Fruit fly (Drosophila melanogaster) whole organism, embryonic: ENCODE results near the gene CG32099.
A peak's percentile ranks its signal among the peaks of the same experiment; 100 is the strongest.

ENCODE experiments used
- CG10147 ChIP-seq: fragments of 200-800 bp; sonication (Bioruptor generic); optimal IDR thresholded peaks from 2 replicates; lab custom pipeline; 2019; ENCODE audit warnings: missing biosample characterization, mild to moderate bottlenecking, missing genetic modification characterization, moderate library complexity
- CG1024 ChIP-seq: fragments of 200-800 bp; sonication (Bioruptor generic); IDR thresholded peaks from 2 replicates; pipeline ENCODE4 v1.3.6; 2022; ENCODE audit warnings: missing biosample characterization, missing genetic modification characterization
- CG10654 ChIP-seq: fragments of 200-800 bp; sonication (Bioruptor generic); optimal IDR thresholded peaks from 2 replicates; lab custom pipeline; 2016; ENCODE audit warnings: missing biosample characterization, missing genetic modification characterization
- CG12155 ChIP-seq: fragments of 200-800 bp; sonication (Bioruptor generic); optimal IDR thresholded peaks from 3 replicates; lab custom pipeline; 2016; ENCODE audit warnings: missing biosample characterization, missing genetic modification characterization
- CG13775 ChIP-seq: fragments of 200-800 bp; sonication (Bioruptor generic); optimal IDR thresholded peaks from 3 replicates; lab custom pipeline; 2017; ENCODE audit warnings: missing biosample characterization, mild to moderate bottlenecking, missing genetic modification characterization
- CG1529 ChIP-seq: fragments of 200-800 bp; sonication (Bioruptor generic); optimal IDR thresholded peaks from 3 replicates; lab custom pipeline; 2018; ENCODE audit warnings: missing biosample characterization, missing genetic modification characterization
- CG17385 ChIP-seq: fragments of 200-800 bp; sonication (Bioruptor generic); optimal IDR thresholded peaks from 3 replicates; lab custom pipeline; 2018; ENCODE audit warnings: missing biosample characterization, mild to moderate bottlenecking, missing genetic modification characterization
- CG17829 ChIP-seq: fragments of 200-800 bp; optimal IDR thresholded peaks from 2 replicates; lab custom pipeline; 2019; ENCODE audit warnings: missing biosample characterization, mild to moderate bottlenecking, missing genetic modification characterization, moderate library complexity
- CG2120 ChIP-seq: fragments of 200-800 bp; sonication (Bioruptor generic); optimal IDR thresholded peaks from 3 replicates; lab custom pipeline; 2016; ENCODE audit warnings: missing biosample characterization, missing genetic modification characterization
- CG3163 ChIP-seq: fragments of 200-800 bp; sonication (Bioruptor generic); optimal IDR thresholded peaks from 3 replicates; lab custom pipeline; 2016; ENCODE audit warnings: missing biosample characterization, missing genetic modification characterization
- CG33213 ChIP-seq: fragments of 200-800 bp; sonication (Bioruptor generic); optimal IDR thresholded peaks from 3 replicates; lab custom pipeline; 2016; ENCODE audit warnings: missing biosample characterization, missing genetic modification characterization
- CG3407 ChIP-seq: fragments of 200-800 bp; sonication (Bioruptor generic); optimal IDR thresholded peaks from 2 replicates; lab custom pipeline; 2018; ENCODE audit warnings: missing biosample characterization, mild to moderate bottlenecking, missing genetic modification characterization
- CG34422 ChIP-seq: fragments of 200-800 bp; sonication (Bioruptor generic); IDR thresholded peaks from 3 replicates; pipeline ENCODE4 v1.3.6; 2022; ENCODE audit warnings: missing biosample characterization, missing genetic modification characterization
- CG3995 ChIP-seq: fragments of 200-800 bp; sonication (Bioruptor generic); optimal IDR thresholded peaks from 3 replicates; lab custom pipeline; 2016; ENCODE audit warnings: missing biosample characterization, missing genetic modification characterization
- CG4424 ChIP-seq: fragments of 200-800 bp; sonication (Bioruptor generic); optimal IDR thresholded peaks from 3 replicates; lab custom pipeline; 2016; ENCODE audit warnings: missing biosample characterization, missing genetic modification characterization
- CG5245 ChIP-seq: fragments of 200-800 bp; sonication (Bioruptor generic); optimal IDR thresholded peaks from 3 replicates; lab custom pipeline; 2016; ENCODE audit warnings: missing biosample characterization, missing genetic modification characterization
- CG8765 ChIP-seq: fragments of 200-800 bp; sonication (Bioruptor generic); IDR thresholded peaks from 2 replicates; pipeline ENCODE4 v1.3.6; 2022; ENCODE audit warnings: missing biosample characterization, missing genetic modification characterization
- CrebB ChIP-seq: fragments of 200-800 bp; sonication (Bioruptor generic); optimal IDR thresholded peaks from 3 replicates; lab custom pipeline; 2018; ENCODE audit warnings: missing biosample characterization, mild to moderate bottlenecking, missing genetic modification characterization
- D ChIP-seq, 2 experiments: fragments of 200-800 bp in 1 of 2; fragments of >200 bp in 1 of 2; sonication (Bioruptor generic) in 1 of 2; optimal IDR thresholded peaks; 2 replicates in 1 of 2; 3 replicates in 1 of 2; lab custom pipeline; 2017; ENCODE audit warnings: mild to moderate bottlenecking in 1 of 2, missing biosample characterization in 1 of 2, missing genetic modification characterization in 1 of 2, missing genetic modification reagents in 1 of 2
- E2f1 ChIP-seq: fragments of 200-800 bp; sonication (Bioruptor generic); IDR thresholded peaks from 2 replicates; pipeline ENCODE4 v1.3.6; 2022; ENCODE audit warnings: missing biosample characterization, missing genetic modification characterization
- HLHmδ ChIP-seq: fragments of 200-800 bp; sonication (Bioruptor generic); optimal IDR thresholded peaks from 2 replicates; lab custom pipeline; 2018; ENCODE audit warnings: missing biosample characterization, mild to moderate bottlenecking, missing genetic modification characterization, moderate library complexity
- MBD-R2 ChIP-seq: fragments of 200-800 bp; sonication (Bioruptor generic); IDR thresholded peaks from 2 replicates; pipeline ENCODE4 v1.3.6; 2022; ENCODE audit warnings: missing biosample characterization, missing genetic modification characterization
- Meics ChIP-seq: fragments of 200-800 bp; sonication (Bioruptor generic); optimal IDR thresholded peaks from 2 replicates; lab custom pipeline; 2017; ENCODE audit warnings: missing biosample characterization, mild to moderate bottlenecking, missing genetic modification characterization
- Mes4 ChIP-seq: fragments of 200-800 bp; sonication (Bioruptor generic); optimal IDR thresholded peaks from 2 replicates; lab custom pipeline; 2016; ENCODE audit warnings: missing biosample characterization, missing genetic modification characterization
- NC2α ChIP-seq: fragments of 200-800 bp; sonication (Bioruptor generic); optimal IDR thresholded peaks from 2 replicates; lab custom pipeline; 2016; ENCODE audit warnings: missing biosample characterization, missing genetic modification characterization
- Nf-YC ChIP-seq: fragments of 200-800 bp; optimal IDR thresholded peaks from 3 replicates; lab custom pipeline; 2019; ENCODE audit warnings: missing biosample characterization, mild to moderate bottlenecking, missing genetic modification characterization, moderate library complexity
- PHDP ChIP-seq: fragments of 200-800 bp; sonication (Bioruptor generic); optimal IDR thresholded peaks from 3 replicates; lab custom pipeline; 2018; ENCODE audit warnings: missing biosample characterization, mild to moderate bottlenecking, missing genetic modification characterization, moderate library complexity
- Pdp1 ChIP-seq, 2 experiments: fragments of 200-800 bp; sonication (Bioruptor generic); optimal IDR thresholded peaks; 3 replicates each; lab custom pipeline; 2016; ENCODE audit warnings: missing biosample characterization in 2 of 2, missing genetic modification characterization in 2 of 2, mild to moderate bottlenecking in 1 of 2, moderate library complexity in 1 of 2
- Ravus ChIP-seq: fragments of 200-800 bp; sonication (Bioruptor generic); IDR thresholded peaks from 2 replicates; pipeline ENCODE4 v1.3.6; 2022; ENCODE audit warnings: missing biosample characterization, missing genetic modification characterization
- Ssrp ChIP-seq: fragments of 200-800 bp; sonication (Bioruptor generic); optimal IDR thresholded peaks from 2 replicates; lab custom pipeline; 2018; ENCODE audit warnings: missing biosample characterization, mild to moderate bottlenecking, missing genetic modification characterization, moderate library complexity
- Taf1 ChIP-seq: fragments of 200-800 bp; sonication (Bioruptor generic); IDR thresholded peaks from 2 replicates; pipeline ENCODE4 v1.3.6; 2022; ENCODE audit warnings: missing biosample characterization, missing genetic modification characterization
- Trl ChIP-seq, 3 experiments: fragments of >200 bp in 2 of 3; fragments of 200-800 bp in 1 of 3; sonication (Bioruptor generic) in 1 of 3; optimal IDR thresholded peaks; 2 replicates in 1 of 3; 3 replicates in 2 of 3; lab custom pipeline; 2016 to 2017; ENCODE audit warnings: missing biosample characterization in 1 of 3, missing genetic modification characterization in 1 of 3
- Usf ChIP-seq: fragments of 200-800 bp; sonication (Bioruptor generic); optimal IDR thresholded peaks from 2 replicates; lab custom pipeline; 2017; ENCODE audit warnings: missing genotype, missing biosample characterization, missing genetic modification characterization
- ap ChIP-seq: fragments of 200-800 bp; sonication (Bioruptor generic); IDR thresholded peaks from 2 replicates; pipeline ENCODE4 v1.3.6; 2022; ENCODE audit warnings: missing biosample characterization, missing genetic modification characterization
- bbx ChIP-seq: fragments of 200-800 bp; sonication (Bioruptor generic); IDR thresholded peaks from 2 replicates; pipeline ENCODE4 v1.3.6; 2022; ENCODE audit warnings: missing biosample characterization, missing genetic modification characterization; ENCODE audit not compliant: partially characterized antibody
- btn ChIP-seq: fragments of 200-800 bp; sonication (Bioruptor generic); optimal IDR thresholded peaks from 2 replicates; lab custom pipeline; 2016; ENCODE audit warnings: missing biosample characterization, missing genetic modification characterization
- chinmo ChIP-seq: fragments of 200-800 bp; sonication (Bioruptor generic); IDR thresholded peaks from 4 replicates; pipeline ENCODE4 v1.3.6; 2022; ENCODE audit warnings: missing biosample characterization, missing genetic modification characterization; ENCODE audit not compliant: partially characterized antibody
- dmrt11E ChIP-seq: fragments of 200-800 bp; sonication (Bioruptor generic); optimal IDR thresholded peaks from 3 replicates; lab custom pipeline; 2018; ENCODE audit warnings: missing biosample characterization, mild to moderate bottlenecking, missing genetic modification characterization, moderate library complexity
- grau ChIP-seq: fragments of 200-800 bp; optimal IDR thresholded peaks from 3 replicates; lab custom pipeline; 2019; ENCODE audit warnings: missing biosample characterization, mild to moderate bottlenecking, missing genetic modification characterization, moderate library complexity
- ham ChIP-seq: fragments of 200-800 bp; sonication (Bioruptor generic); IDR thresholded peaks from 2 replicates; pipeline ENCODE4 v1.3.6; 2022; ENCODE audit warnings: missing biosample characterization, missing genetic modification characterization
- hkb ChIP-seq, 2 experiments: fragments of 200-800 bp in 1 of 2; fragments of >200 bp in 1 of 2; sonication (Bioruptor generic) in 1 of 2; IDR thresholded peaks in 1 of 2; optimal IDR thresholded peaks in 1 of 2; 2 replicates each; pipeline versions ENCODE4 v1.3.6 to Lab custom; 2017 to 2022; ENCODE audit warnings: missing biosample characterization in 1 of 2, missing genetic modification characterization in 1 of 2
- knrl ChIP-seq: fragments of 200-800 bp; sonication (Bioruptor generic); IDR thresholded peaks from 3 replicates; pipeline ENCODE4 v1.3.6; 2022; ENCODE audit warnings: missing biosample characterization, missing genetic modification characterization; ENCODE audit not compliant: partially characterized antibody
- mld ChIP-seq: fragments of 200-800 bp; sonication (Bioruptor generic); IDR thresholded peaks from 3 replicates; pipeline ENCODE4 v1.3.6; 2022; ENCODE audit warnings: missing biosample characterization, missing genetic modification characterization; ENCODE audit not compliant: partially characterized antibody
- nerfin-1 ChIP-seq: fragments of 200-800 bp; sonication (Bioruptor generic); optimal IDR thresholded peaks from 3 replicates; lab custom pipeline; 2019; ENCODE audit warnings: missing biosample characterization, mild to moderate bottlenecking, missing genetic modification characterization, moderate library complexity
- p53 ChIP-seq: fragments of 200-800 bp; sonication (Bioruptor generic); optimal IDR thresholded peaks from 2 replicates; lab custom pipeline; 2016; ENCODE audit warnings: missing biosample characterization, missing genetic modification characterization
- ro ChIP-seq: fragments of 200-800 bp; sonication (Bioruptor generic); IDR thresholded peaks from 2 replicates; pipeline ENCODE4 v1.3.6; 2022; ENCODE audit warnings: missing biosample characterization, missing genetic modification characterization
- so ChIP-seq: fragments of 200-800 bp; sonication (Bioruptor generic); IDR thresholded peaks from 3 replicates; pipeline ENCODE4 v1.3.6; 2022; ENCODE audit warnings: missing biosample characterization, missing genetic modification characterization

CG32099 gene

dm6 chr3L:12111081-12111958 lies 37.8 kb upstream of the CG32099 start (continued):
- TF ChIP-seq CG3163 (GFP tag; lab: Kevin White, UChicago) (peak; percentile 74), CG17385 (GFP tag; lab: Kevin White, UChicago) (peak; percentile 85), D (optimal IDR thresholded peaks at IDR 0.05; lab: Kevin White, UChicago) (no peak), D (GFP tag; optimal IDR thresholded peaks at IDR 0.05; lab: Kevin White, UChicago) (peak; percentile 79), Usf (GFP tag; lab: Kevin White, UChicago) (peak; percentile 50), CG12155 (GFP tag; lab: Kevin White, UChicago) (peak; percentile 44), CG4424 (peak; percentile 80), Mes4 (GFP tag; lab: Kevin White, UChicago) (no peak), E2f1 (peak; percentile 82), CG3995 (GFP tag; lab: Kevin White, UChicago) (no peak), CG3407 (GFP tag; lab: Kevin White, UChicago) (peak; percentile 57), Trl (optimal IDR thresholded peaks at IDR 0.05; lab: Kevin White, UChicago) (peak; percentile 53 to 75), Trl (GFP tag; optimal IDR thresholded peaks at IDR 0.05; lab: Kevin White, UChicago) (peak; percentile 25), CG10654 (GFP tag; lab: Kevin White, UChicago) (peak; percentile 60), CG33213 (GFP tag; lab: Kevin White, UChicago) (no peak), Ssrp (tag; lab: Kevin White, UChicago) (peak; percentile 93), ham (GFP tag; lab: Robert Waterston, UW) (no peak), p53 (GFP tag; lab: Kevin White, UChicago) (no peak), grau (tag; lab: Kevin White, UChicago) (peak; percentile 92), CG10147 (GFP tag; lab: Kevin White, UChicago) (peak; percentile 69), dmrt11E (tag; lab: Kevin White, UChicago) (peak; percentile 97), nerfin-1 (tag; lab: Kevin White, UChicago) (peak; percentile 85), Nf-YC (peak; percentile 67), chinmo (peak; percentile 96; the same call in 3 of the 4 replicates), ro (peak; percentile 56; the same call in 1 of the 2 replicates), CG2120 (GFP tag; lab: Kevin White, UChicago) (peak; percentile 41), CG8765 (GFP tag; lab: Robert Waterston, UW) (no peak), CG17829 (tag; lab: Kevin White, UChicago) (peak; percentile 96), btn (GFP tag; lab: Kevin White, UChicago) (no peak), knrl (GFP tag; lab: Robert Waterston, UW) (no peak), CG34422 (GFP tag; lab: Robert Waterston, UW) (peak; percentile 69; the same call in 2 of the 3 replicates), ap (no peak), CG1024 (GFP tag; lab: Robert Waterston, UW) (no peak), Ravus (GFP tag; lab: Robert Waterston, UW) (no peak; the same call in 1 of the 2 replicates), CG13775 (peak; percentile 81), so (GFP tag; lab: Robert Waterston, UW) (peak; percentile 62; the same call in 1 of the 3 replicates), Taf1 (no peak), bbx (GFP tag; lab: Robert Waterston, UW) (no peak), NC2α (no peak), HLHmδ (GFP tag; lab: Kevin White, UChicago) (no peak), Meics (GFP tag; lab: Kevin White, UChicago) (peak; percentile 82), CrebB (tag; lab: Kevin White, UChicago) (peak; percentile 45), CG1529 (peak; percentile 11), PHDP (tag; lab: Kevin White, UChicago) (peak; percentile 93), MBD-R2 (GFP tag; lab: Robert Waterston, UW) (0 out of 2 replicates have a peak, but pooled peaks have one; percentile 11), hkb (optimal IDR thresholded peaks at IDR 0.05; lab: Kevin White, UChicago) (no peak), hkb (GFP tag; IDR thresholded peaks at IDR 0.05; lab: Robert Waterston, UW) (0 out of 2 replicates have a peak, but pooled peaks have one; percentile 34), CG5245 (GFP tag; lab: Kevin White, UChicago) (peak; percentile 54), Pdp1 (GFP tag; optimal IDR thresholded peaks at IDR 0.05; lab: Kevin White, UChicago) (peak in 1 of 2 experiments; percentile 29), mld (GFP tag; lab: Robert Waterston, UW) (no peak)
